Fruit fly (Drosophila melanogaster) S2 (cell line): ENCODE measurements around the gene CG32170.

Experiments
- CG8478 ChIP-seq: fragments of >200 bp; optimal IDR thresholded peaks from 2 replicates; lab custom pipeline; 2018
- CTCF ChIP-seq, 2 experiments: fragments of >200 bp; optimal IDR thresholded peaks; 2 replicates each; lab custom pipeline; 2018

The CG32170 gene

dm6 chr3L:16915766-16916476 lies 38.8 kb downstream of the CG32170 start:
- TF ChIP-seq CG8478 (lab: Kevin White, UChicago) (no peak), CTCF (optimal IDR thresholded peaks at IDR 0.05; lab: Kevin White, UChicago) (no peak)

DNA sequence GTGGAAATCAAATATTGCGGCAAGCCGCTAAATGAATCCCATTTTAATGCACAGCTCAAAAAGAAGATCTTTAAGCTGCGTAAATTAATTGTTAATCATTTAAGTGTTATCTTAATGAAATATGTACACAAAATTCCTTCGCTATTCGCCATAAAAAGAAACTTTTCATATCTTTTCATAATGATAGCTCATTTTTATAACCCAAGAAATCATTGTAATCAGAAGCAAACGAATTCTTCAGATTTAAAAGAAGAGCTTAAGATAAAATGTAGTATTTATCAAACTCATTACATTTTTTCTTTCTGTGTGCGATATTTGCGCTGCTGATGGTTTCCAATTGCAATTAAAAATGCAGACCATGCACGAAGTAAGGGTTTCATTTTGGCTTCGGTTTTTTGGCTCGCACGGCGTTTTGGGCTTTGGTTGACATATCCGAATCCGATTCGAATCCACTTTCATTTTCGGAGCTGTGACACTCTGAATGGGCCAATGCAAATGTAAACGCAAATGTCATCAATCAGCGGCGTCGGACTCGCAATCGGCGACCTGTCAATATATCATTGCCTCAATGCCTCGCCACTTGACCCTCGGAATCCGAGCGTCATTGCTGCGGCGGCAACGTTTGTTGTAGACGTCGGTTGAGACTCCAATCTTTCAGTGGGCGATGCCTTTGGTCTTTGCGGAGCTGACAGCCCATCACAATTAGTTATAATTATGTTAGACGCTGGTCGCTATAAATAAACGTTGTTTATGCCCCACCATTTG lies 40.5 kb downstream of the CG32170 start:
- TF ChIP-seq CG8478 (lab: Kevin White, UChicago) (no peak), CTCF (optimal IDR thresholded peaks at IDR 0.05; lab: Kevin White, UChicago) (no peak)

dm6 chr3L:16922952-16923351 lies 45.8 kb downstream of the CG32170 start, which contains the start of gene CG13028:
CG13028 (plus strand) TSS chr3L:16923252.
- TF ChIP-seq CG8478 (lab: Kevin White, UChicago) (no peak), CTCF (optimal IDR thresholded peaks at IDR 0.05; lab: Kevin White, UChicago) (no peak)

dm6 chr3L:16927375-16927774 lies 50.3 kb downstream of the CG32170 start, which contains the start of gene CG13023:
CG13023 (minus strand) TSS chr3L:16927434.
- TF ChIP-seq CG8478 (lab: Kevin White, UChicago) (no peak), CTCF (optimal IDR thresholded peaks at IDR 0.05; lab: Kevin White, UChicago) (no peak)
